Fruit fly (Drosophila melanogaster): Measurements from ENCODE around the gene bt.
A peak's percentile ranks its signal among the peaks of the same experiment; 100 is the strongest.

The bt gene

dm6 chr4:807422-808391 is 83.5 kb downstream of the bt start (continued):
- TF ChIP-seq pdm3 (GFP tag; optimal IDR thresholded peaks at IDR 0.05) (peak; percentile 80), Eip93F (GFP tag; optimal IDR thresholded peaks at IDR 0.05) (no peak), CG31627 (GFP tag; optimal IDR thresholded peaks at IDR 0.05) (peak; percentile 59), CG7368 (GFP tag; optimal IDR thresholded peaks at IDR 0.05) (peak; percentile 33), topi (GFP tag; optimal IDR thresholded peaks at IDR 0.05) (peak; percentile 60), ss (GFP tag; optimal IDR thresholded peaks at IDR 0.05) (peak in 1 of 2 experiments; percentile 53), CG8319 (GFP tag; optimal IDR thresholded peaks at IDR 0.05) (peak; percentile 22), spab (GFP tag; optimal IDR thresholded peaks at IDR 0.05) (peak; percentile 65), vri (GFP tag; optimal IDR thresholded peaks at IDR 0.05) (no peak), Sox14 (GFP tag; optimal IDR thresholded peaks at IDR 0.05) (peak; percentile 82)

- TF ChIP-seq svp (GFP tag) (no peak), CG6808 (GFP tag; optimal IDR thresholded peaks at IDR 0.05) (no peak), acj6 (GFP tag; optimal IDR thresholded peaks at IDR 0.05) (no peak), Gug (GFP tag; IDR thresholded peaks at IDR 0.05) (no peak), dsx (GFP tag; optimal IDR thresholded peaks at IDR 0.05; ENCODE audit: poor library complexity, severe bottlenecking) (no peak), CG11762 (GFP tag; optimal IDR thresholded peaks at IDR 0.05; ENCODE audit: insufficient read depth) (no peak), CG16779 (tag; optimal IDR thresholded peaks at IDR 0.05) (no peak), CG7368 (GFP tag; optimal IDR thresholded peaks at IDR 0.05) (no peak), Hr4 (GFP tag; optimal IDR thresholded peaks at IDR 0.05) (no peak), CG1621 (tag; optimal IDR thresholded peaks at IDR 0.05) (no peak)
Observed at dm6 chr4:810864-811263, 86.7 kb downstream of the bt start.

dm6 chr4:816500-816899 is 92.3 kb downstream of the bt start:
- no peak for TF ChIP-seq OdsH (GFP tag; optimal IDR thresholded peaks at IDR 0.05)
- TF ChIP-seq CG11762 (GFP tag; optimal IDR thresholded peaks at IDR 0.05; ENCODE audit: insufficient read depth), result no peak
- no peak for TF ChIP-seq CG31627 (GFP tag; optimal IDR thresholded peaks at IDR 0.05)
- TF ChIP-seq CG6854 (GFP tag; optimal IDR thresholded peaks at IDR 0.05), result no peak
- no peak for TF ChIP-seq CG10669 (GFP tag; optimal IDR thresholded peaks at IDR 0.05)
- no peak for TF ChIP-seq CG32006 (GFP tag; optimal IDR thresholded peaks at IDR 0.05)
- no peak for TF ChIP-seq CG3919 (GFP tag; optimal IDR thresholded peaks at IDR 0.05)
- TF ChIP-seq Eip93F (GFP tag; optimal IDR thresholded peaks at IDR 0.05), result no peak
- no peak for TF ChIP-seq lz (GFP tag; optimal IDR thresholded peaks at IDR 0.05)
- no peak for TF ChIP-seq fkh (GFP tag; optimal IDR thresholded peaks at IDR 0.05)
- no peak for TF ChIP-seq CG6276 (GFP tag; optimal IDR thresholded peaks at IDR 0.05)
- TF ChIP-seq CG15336 (GFP tag; IDR thresholded peaks at IDR 0.05), result no peak
- no peak for TF ChIP-seq topi (GFP tag; optimal IDR thresholded peaks at IDR 0.05)
- no peak for TF ChIP-seq CG16779 (tag; optimal IDR thresholded peaks at IDR 0.05)
- no peak for TF ChIP-seq CG8632 (GFP tag; optimal IDR thresholded peaks at IDR 0.05)

- no peak for TF ChIP-seq CG6792 (GFP tag; optimal IDR thresholded peaks at IDR 0.05)
- TF ChIP-seq CG6854 (GFP tag; optimal IDR thresholded peaks at IDR 0.05), result no peak
- no peak for TF ChIP-seq CG8119 (GFP tag; IDR thresholded peaks at IDR 0.05)
- TF ChIP-seq CG31627 (GFP tag; optimal IDR thresholded peaks at IDR 0.05), result no peak
- no peak for TF ChIP-seq acj6 (GFP tag; optimal IDR thresholded peaks at IDR 0.05)
- no peak for TF ChIP-seq dsx (GFP tag; optimal IDR thresholded peaks at IDR 0.05; ENCODE audit: poor library complexity, severe bottlenecking)
- no peak for TF ChIP-seq CG11294 (GFP tag; IDR thresholded peaks at IDR 0.05)
- no peak for TF ChIP-seq Lpt (GFP tag; optimal IDR thresholded peaks at IDR 0.05)
- no peak for TF ChIP-seq Sox15 (GFP tag; optimal IDR thresholded peaks at IDR 0.05)
- TF ChIP-seq CG9139 (GFP tag; optimal IDR thresholded peaks at IDR 0.05), result no peak
- no peak for TF ChIP-seq Ets96B (tag; optimal IDR thresholded peaks at IDR 0.05)
- TF ChIP-seq CG6276 (GFP tag; optimal IDR thresholded peaks at IDR 0.05), result no peak
- no peak for TF ChIP-seq fd85E (GFP tag; optimal IDR thresholded peaks at IDR 0.05)
- TF ChIP-seq OdsH (GFP tag; optimal IDR thresholded peaks at IDR 0.05), result no peak
- no peak for TF ChIP-seq Gug (GFP tag; IDR thresholded peaks at IDR 0.05)
Observed at dm6 chr4:817799-818198, 93.6 kb downstream of the bt start.

Data from whole organism, prepupa.